Worm (Caenorhabditis elegans): ENCODE results near the gene T22B2.5.

ce11 chrX:3919689-3920088, 8.5 kb upstream of the T22B2.5 start:
- no peak for TF ChIP-seq lsy-2 (tag; optimal IDR thresholded peaks at IDR 0.05)
- TF ChIP-seq mab-5 (tag; optimal IDR thresholded peaks at IDR 0.05), result no peak

Measured in whole organism, L2 larva.